Worm (Caenorhabditis elegans) whole organism, L2 larva: ENCODE data around the gene F59B10.6.

Experiments
- C34F6.9 ChIP-seq: fragments of 150-350 bp; optimal IDR thresholded peaks from 2 replicates; lab custom pipeline; 2014; ENCODE audit warnings: missing biosample characterization, missing genetic modification characterization
- R02D3.7 ChIP-seq: fragments of 150-350 bp; optimal IDR thresholded peaks from 2 replicates; lab custom pipeline; 2014; ENCODE audit warnings: missing biosample characterization, missing genetic modification characterization
- Y55F3AM.14 ChIP-seq: fragments of 200-800 bp; sonication (Bioruptor generic); optimal IDR thresholded peaks from 2 replicates; lab custom pipeline; 2018; ENCODE audit warnings: mild to moderate bottlenecking, missing genetic modification characterization, missing compliant biosample characterization
- aly-2 ChIP-seq: fragments of 150-350 bp; optimal IDR thresholded peaks from 2 replicates; lab custom pipeline; 2014; ENCODE audit warnings: missing biosample characterization, missing genetic modification characterization
- ama-1 ChIP-seq: fragments of 150-350 bp; optimal IDR thresholded peaks from 2 replicates; lab custom pipeline; 2018; ENCODE audit warnings: inconsistent platforms
- blmp-1 ChIP-seq: sonication (generic microtip); optimal IDR thresholded peaks from 2 replicates; lab custom pipeline; 2017; ENCODE audit warnings: missing genetic modification characterization, mild to moderate bottlenecking, missing compliant biosample characterization, antibody characterized with exemption, moderate library complexity; ENCODE audit not compliant: insufficient read depth
- ceh-16 ChIP-seq: fragments of 150-350 bp; optimal IDR thresholded peaks from 2 replicates; lab custom pipeline; 2014; ENCODE audit warnings: missing biosample characterization, missing genetic modification characterization
- ceh-82 ChIP-seq: fragments of 150-350 bp; optimal IDR thresholded peaks from 2 replicates; lab custom pipeline; 2014; ENCODE audit warnings: missing biosample characterization, missing genetic modification characterization
- crh-2 ChIP-seq: sonication (generic microtip); optimal IDR thresholded peaks from 2 replicates; lab custom pipeline; 2017; ENCODE audit warnings: missing biosample characterization, missing genetic modification characterization
- egl-27 ChIP-seq: sonication (generic microtip); optimal IDR thresholded peaks from 3 replicates; lab custom pipeline; 2017; ENCODE audit warnings: missing biosample characterization, missing genetic modification reagents, missing genetic modification characterization
- fos-1 ChIP-seq: fragments of 150-350 bp; optimal IDR thresholded peaks from 2 replicates; lab custom pipeline; 2014; ENCODE audit warnings: missing biosample characterization, missing genetic modification characterization
- lin-11 ChIP-seq: fragments of 150-350 bp; sonication (generic microtip); optimal IDR thresholded peaks from 2 replicates; lab custom pipeline; 2014; ENCODE audit warnings: missing biosample characterization, missing genetic modification characterization, inconsistent platforms, mixed read lengths
- lin-13 ChIP-seq: fragments of 150-350 bp; optimal IDR thresholded peaks from 2 replicates; lab custom pipeline; 2014; ENCODE audit warnings: missing biosample characterization, missing genetic modification reagents, missing genetic modification characterization
- lsy-2 ChIP-seq, 2 experiments: fragments of 150-350 bp in 1 of 2; sonication (generic microtip) in 1 of 2; optimal IDR thresholded peaks; 2 replicates each; lab custom pipeline; 2014 to 2017; ENCODE audit warnings: missing biosample characterization in 2 of 2, missing genetic modification characterization in 2 of 2
- mbf-1 ChIP-seq: sonication (generic microtip); optimal IDR thresholded peaks from 2 replicates; lab custom pipeline; 2017; ENCODE audit warnings: missing biosample characterization, missing genetic modification characterization
- mdl-1 ChIP-seq, 2 experiments: fragments of 150-350 bp in 1 of 2; sonication (generic microtip) in 1 of 2; optimal IDR thresholded peaks; 2 replicates each; lab custom pipeline; 2017; ENCODE audit warnings: missing biosample characterization in 2 of 2, missing genetic modification characterization in 2 of 2
- nhr-129 ChIP-seq: fragments of 150-350 bp; optimal IDR thresholded peaks from 2 replicates; lab custom pipeline; 2014; ENCODE audit warnings: missing biosample characterization, missing genetic modification characterization
- nhr-21 ChIP-seq: fragments of 150-350 bp; optimal IDR thresholded peaks from 2 replicates; lab custom pipeline; 2014; ENCODE audit warnings: missing biosample characterization, missing genetic modification characterization
- nhr-25 ChIP-seq: fragments of 150-350 bp; sonication (generic microtip); optimal IDR thresholded peaks from 3 replicates; lab custom pipeline; 2014; ENCODE audit warnings: missing biosample characterization, missing genetic modification characterization
- nhr-6 ChIP-seq: fragments of 150-350 bp; optimal IDR thresholded peaks from 2 replicates; lab custom pipeline; 2014; ENCODE audit warnings: missing biosample characterization, missing genetic modification characterization
- peb-1 ChIP-seq: fragments of 150-350 bp; optimal IDR thresholded peaks from 2 replicates; lab custom pipeline; 2014; ENCODE audit warnings: missing biosample characterization, missing genetic modification characterization
- sma-3 ChIP-seq: sonication (generic microtip); optimal IDR thresholded peaks from 2 replicates; lab custom pipeline; 2016; ENCODE audit warnings: missing genetic modification reagents, missing genetic modification characterization, missing compliant biosample characterization
- sma-9 ChIP-seq, 2 experiments: fragments of 150-350 bp in 1 of 2; sonication (generic microtip) in 1 of 2; optimal IDR thresholded peaks; 2 replicates each; lab custom pipeline; 2014 to 2016; ENCODE audit warnings: missing genetic modification characterization in 2 of 2, mild to moderate bottlenecking in 1 of 2, missing biosample characterization in 1 of 2, missing compliant biosample characterization in 1 of 2, missing genetic modification reagents in 1 of 2, moderate library complexity in 1 of 2
- snpc-4 ChIP-seq: fragments of 150-350 bp; optimal IDR thresholded peaks from 2 replicates; lab custom pipeline; 2014; ENCODE audit warnings: missing biosample characterization, missing genetic modification characterization
- unc-55 ChIP-seq: fragments of 150-350 bp; sonication (generic microtip); optimal IDR thresholded peaks from 3 replicates; lab custom pipeline; 2014; ENCODE audit warnings: missing biosample characterization, missing genetic modification reagents, missing genetic modification characterization
- ztf-11 ChIP-seq: sonication (generic microtip); optimal IDR thresholded peaks from 2 replicates; lab custom pipeline; 2017; ENCODE audit warnings: missing biosample characterization, missing genetic modification characterization
- ztf-4 ChIP-seq: fragments of 150-350 bp; optimal IDR thresholded peaks from 2 replicates; lab custom pipeline; 2014; ENCODE audit warnings: missing biosample characterization, missing genetic modification characterization

F59B10.6 gene

DNA sequence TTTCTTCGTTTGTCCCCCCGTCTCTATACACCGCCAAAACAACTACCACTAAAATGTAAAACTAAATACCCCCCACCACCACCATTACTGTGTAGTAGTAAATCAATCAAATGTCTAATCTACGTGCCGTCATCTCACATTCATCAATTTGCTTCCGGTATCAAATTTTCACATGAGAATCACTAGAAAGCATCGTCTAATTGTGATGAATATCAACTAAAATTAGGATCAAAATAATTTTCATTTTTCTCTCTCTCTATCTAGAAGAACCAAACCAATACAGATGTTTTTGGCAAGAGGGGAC, 22.5 kb upstream of the F59B10.6 start:
- peak; percentile 83 for TF ChIP-seq ama-1 (lab: Kevin White, UChicago)
- peak; percentile 19 for TF ChIP-seq unc-55 (GFP tag; lab: Kevin White, UChicago)
- TF ChIP-seq ztf-4 (tag; lab: Kevin White, UChicago): peak; percentile 48
- peak; percentile 9 for TF ChIP-seq C34F6.9 (tag; lab: Kevin White, UChicago)
- TF ChIP-seq ceh-82 (tag; lab: Kevin White, UChicago): no peak
- TF ChIP-seq lsy-2 (tag; optimal IDR thresholded peaks at IDR 0.05; lab: Kevin White, UChicago): peak in 1 of 2 experiments; percentile 43
- no peak for TF ChIP-seq lin-13 (GFP tag; lab: Kevin White, UChicago)
- TF ChIP-seq R02D3.7: no peak
- TF ChIP-seq, all 48 proteins: peak for 5

ce11 chrII:10545924-10546783, 21.9 kb upstream of the F59B10.6 start:
- peak; percentile 59 for TF ChIP-seq ztf-4 (tag; lab: Kevin White, UChicago)
- no peak for TF ChIP-seq ceh-16 (tag; lab: Kevin White, UChicago)
- peak; percentile 7 for TF ChIP-seq nhr-21 (tag; lab: Kevin White, UChicago)
- peak; percentile 22 for TF ChIP-seq nhr-129 (tag; lab: Kevin White, UChicago)
- TF ChIP-seq sma-3 (GFP tag; lab: Kevin White, UChicago): peak; percentile 25
- TF ChIP-seq Y55F3AM.14 (GFP tag; lab: Kevin White, UChicago): peak; percentile 20
- no peak for TF ChIP-seq crh-2 (tag; lab: Kevin White, UChicago)

DNA sequence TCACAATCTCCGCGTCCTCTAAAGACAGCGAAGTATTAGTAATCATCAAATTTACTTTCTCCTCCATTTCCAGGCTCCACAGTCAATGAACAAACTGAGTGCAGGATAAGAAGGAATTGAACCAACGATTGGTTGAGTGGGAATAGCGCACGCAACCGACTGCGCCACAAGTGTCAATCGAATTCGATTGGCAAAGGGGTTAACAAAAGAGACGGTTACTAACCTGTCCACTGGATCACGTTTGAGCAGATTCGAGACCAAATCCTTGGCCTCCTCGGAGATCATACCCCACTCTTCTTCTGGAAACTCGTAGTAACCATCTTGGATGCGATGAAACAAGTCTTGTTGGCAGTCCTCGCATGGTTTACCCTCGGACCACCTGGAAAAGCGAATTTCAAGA, 20.9 kb upstream of the F59B10.6 start:
- TF ChIP-seq ama-1 (lab: Kevin White, UChicago): peak; percentile 77
- TF ChIP-seq mdl-1 (tag; optimal IDR thresholded peaks at IDR 0.05; lab: Kevin White, UChicago): peak in 1 of 2 experiments; percentile 8
- peak; percentile 17 for TF ChIP-seq lin-13 (GFP tag; lab: Kevin White, UChicago)
- TF ChIP-seq aly-2 (tag; lab: Kevin White, UChicago): no peak

ce11 chrII:10544374-10544908, 20.2 kb upstream of the F59B10.6 start:
- TF ChIP-seq egl-27 (tag; lab: Kevin White, UChicago) (no peak), lin-11 (tag; lab: Kevin White, UChicago) (peak; percentile 11), nhr-129 (tag; lab: Kevin White, UChicago) (peak; percentile 33)

ce11 chrII:10543457-10544137, 19.3 kb upstream of the F59B10.6 start:
- no peak for TF ChIP-seq snpc-4
- TF ChIP-seq sma-9 (GFP tag; optimal IDR thresholded peaks at IDR 0.05; lab: Kevin White, UChicago): peak; percentile 35
- no peak for TF ChIP-seq sma-9 (tag; optimal IDR thresholded peaks at IDR 0.05; lab: Kevin White, UChicago)
- peak; percentile 1 for TF ChIP-seq crh-2 (tag; lab: Kevin White, UChicago)
- TF ChIP-seq nhr-25: peak; percentile 28
- no peak for TF ChIP-seq mbf-1 (tag; lab: Kevin White, UChicago)
- no peak for TF ChIP-seq ztf-11 (tag; lab: Kevin White, UChicago)
- peak; percentile 36 for TF ChIP-seq sma-3 (GFP tag; lab: Kevin White, UChicago)

ce11 chrII:10542654-10543456, 18.6 kb upstream of the F59B10.6 start:
- TF ChIP-seq egl-27 (tag; lab: Kevin White, UChicago) (no peak), nhr-6 (tag; lab: Kevin White, UChicago) (peak; percentile 32), lsy-2 (tag; optimal IDR thresholded peaks at IDR 0.05; lab: Kevin White, UChicago) (peak; percentile 6 to 20), peb-1 (tag; lab: Kevin White, UChicago) (no peak), ztf-4 (tag; lab: Kevin White, UChicago) (peak; percentile 11), fos-1 (tag; lab: Kevin White, UChicago) (no peak), blmp-1 (tag; lab: Kevin White, UChicago) (peak; percentile 7), ama-1 (lab: Kevin White, UChicago) (peak; percentile 92), Y55F3AM.14 (GFP tag; lab: Kevin White, UChicago) (peak; percentile 64), nhr-129 (tag; lab: Kevin White, UChicago) (peak; percentile 34)
